Fruit fly (Drosophila melanogaster) whole organism, embryonic: ENCODE results near the gene wapl.

ENCODE experiments used
- ATbp ChIP-seq: fragments of 200-800 bp; sonication (Bioruptor generic); optimal IDR thresholded peaks from 2 replicates; lab custom pipeline; 2017; ENCODE audit warnings: missing biosample characterization, mild to moderate bottlenecking, missing genetic modification characterization, missing genetic modification reagents
- Aef1 ChIP-seq: fragments of 200-800 bp; sonication (Bioruptor generic); IDR thresholded peaks from 3 replicates; pipeline ENCODE4 v1.3.6; 2022; ENCODE audit warnings: missing biosample characterization, missing genetic modification characterization
- Awh ChIP-seq: fragments of 200-800 bp; sonication (Bioruptor generic); IDR thresholded peaks from 2 replicates; pipeline ENCODE4, ENCODE4 v1.3.6; 2022; ENCODE audit warnings: missing biosample characterization, missing genetic modification characterization
- B-H2 ChIP-seq: fragments of 200-800 bp; sonication (Bioruptor generic); optimal IDR thresholded peaks from 2 replicates; lab custom pipeline; 2018; ENCODE audit warnings: missing biosample characterization, mild to moderate bottlenecking, missing genetic modification characterization
- Bgb ChIP-seq: fragments of 200-800 bp; sonication (Bioruptor generic); IDR thresholded peaks from 2 replicates; pipeline ENCODE4 v1.3.6; 2022; ENCODE audit warnings: missing biosample characterization, missing genetic modification characterization; ENCODE audit not compliant: partially characterized antibody
- BtbVII ChIP-seq: fragments of 200-800 bp; sonication (Bioruptor generic); optimal IDR thresholded peaks from 3 replicates; lab custom pipeline; 2017; ENCODE audit warnings: missing biosample characterization, mild to moderate bottlenecking, missing genetic modification characterization
- CG10267 ChIP-seq: fragments of 200-800 bp; sonication (Bioruptor generic); optimal IDR thresholded peaks from 2 replicates; lab custom pipeline; 2018; ENCODE audit warnings: missing biosample characterization, mild to moderate bottlenecking, missing genetic modification characterization, moderate library complexity
- CG11456 ChIP-seq: fragments of 200-800 bp; sonication (Bioruptor generic); IDR thresholded peaks from 3 replicates; pipeline ENCODE4 v1.3.6; 2022; ENCODE audit warnings: missing biosample characterization, missing genetic modification characterization
- CG15011 ChIP-seq: fragments of 200-800 bp; sonication (Bioruptor generic); optimal IDR thresholded peaks from 3 replicates; lab custom pipeline; 2018; ENCODE audit warnings: missing biosample characterization, mild to moderate bottlenecking, missing genetic modification characterization
- CG1529 ChIP-seq: fragments of 200-800 bp; sonication (Bioruptor generic); optimal IDR thresholded peaks from 3 replicates; lab custom pipeline; 2018; ENCODE audit warnings: missing biosample characterization, missing genetic modification characterization
- CG1647 ChIP-seq: fragments of 200-800 bp; sonication (Bioruptor generic); optimal IDR thresholded peaks from 3 replicates; lab custom pipeline; 2016; ENCODE audit warnings: missing biosample characterization, missing genetic modification characterization
- CG17568 ChIP-seq: fragments of 200-800 bp; sonication (Bioruptor generic); optimal IDR thresholded peaks from 2 replicates; lab custom pipeline; 2018; ENCODE audit warnings: missing biosample characterization, mild to moderate bottlenecking, missing genetic modification characterization, moderate library complexity
- CG17802 ChIP-seq: fragments of 200-800 bp; sonication (Bioruptor generic); optimal IDR thresholded peaks from 2 replicates; lab custom pipeline; 2018; ENCODE audit warnings: missing biosample characterization, mild to moderate bottlenecking, missing genetic modification characterization, moderate library complexity
- CG3065 ChIP-seq: fragments of 200-800 bp; sonication (Bioruptor generic); optimal IDR thresholded peaks from 2 replicates; lab custom pipeline; 2016; ENCODE audit warnings: missing biosample characterization, missing genetic modification characterization
- CG3163 ChIP-seq: fragments of 200-800 bp; sonication (Bioruptor generic); optimal IDR thresholded peaks from 3 replicates; lab custom pipeline; 2016; ENCODE audit warnings: missing biosample characterization, missing genetic modification characterization
- CG34422 ChIP-seq: fragments of 200-800 bp; sonication (Bioruptor generic); IDR thresholded peaks from 3 replicates; pipeline ENCODE4 v1.3.6; 2022; ENCODE audit warnings: missing biosample characterization, missing genetic modification characterization
- CG4282 ChIP-seq: fragments of 200-800 bp; sonication (Bioruptor generic); optimal IDR thresholded peaks from 2 replicates; lab custom pipeline; 2016; ENCODE audit warnings: missing biosample characterization, missing genetic modification characterization
- CG7556 ChIP-seq: fragments of 200-800 bp; sonication (Bioruptor generic); optimal IDR thresholded peaks from 2 replicates; lab custom pipeline; 2017; ENCODE audit warnings: missing biosample characterization, mild to moderate bottlenecking, missing genetic modification characterization
- CG9437 ChIP-seq: fragments of 200-800 bp; sonication (Bioruptor generic); optimal IDR thresholded peaks from 2 replicates; lab custom pipeline; 2018; ENCODE audit warnings: missing biosample characterization, mild to moderate bottlenecking, missing genetic modification characterization
- CG9797 ChIP-seq: fragments of 200-800 bp; sonication (Bioruptor generic); optimal IDR thresholded peaks from 3 replicates; lab custom pipeline; 2018; ENCODE audit warnings: missing biosample characterization, mild to moderate bottlenecking, missing genetic modification characterization
- Deaf1 ChIP-seq: fragments of 200-800 bp; optimal IDR thresholded peaks from 3 replicates; lab custom pipeline; 2019; ENCODE audit warnings: missing biosample characterization, mild to moderate bottlenecking, missing genetic modification characterization, moderate library complexity
- Fer3 ChIP-seq: fragments of 200-800 bp; sonication (Bioruptor generic); optimal IDR thresholded peaks from 2 replicates; lab custom pipeline; 2018; ENCODE audit warnings: missing biosample characterization, mild to moderate bottlenecking, missing genetic modification characterization, moderate library complexity
- Hand ChIP-seq: fragments of 200-800 bp; sonication (Bioruptor generic); optimal IDR thresholded peaks from 2 replicates; lab custom pipeline; 2017; ENCODE audit warnings: mild to moderate bottlenecking, missing biosample characterization, missing genetic modification reagents, missing genetic modification characterization
- HmgZ ChIP-seq: fragments of 200-800 bp; sonication (Bioruptor generic); optimal IDR thresholded peaks from 2 replicates; lab custom pipeline; 2018; ENCODE audit warnings: missing biosample characterization, mild to moderate bottlenecking, missing genetic modification characterization
- Hmr ChIP-seq: fragments of 200-800 bp; sonication (Bioruptor generic); optimal IDR thresholded peaks from 3 replicates; lab custom pipeline; 2017; ENCODE audit warnings: mild to moderate bottlenecking, missing biosample characterization, missing genetic modification reagents, missing genetic modification characterization
- Med ChIP-seq: fragments of 200-800 bp; sonication (Bioruptor generic); peaks from one replicate; lab custom pipeline; 2016; ENCODE audit warnings: missing biosample characterization, missing genetic modification characterization, mild to moderate bottlenecking, inconsistent platforms, moderate library complexity
- Neu2 ChIP-seq: fragments of 200-800 bp; sonication (Bioruptor generic); optimal IDR thresholded peaks from 3 replicates; lab custom pipeline; 2016; ENCODE audit warnings: missing biosample characterization, missing genetic modification characterization, borderline replicate concordance
- Oli ChIP-seq: fragments of 200-800 bp; sonication (Bioruptor generic); optimal IDR thresholded peaks from 2 replicates; lab custom pipeline; 2018; ENCODE audit warnings: missing biosample characterization, mild to moderate bottlenecking, missing genetic modification characterization, moderate library complexity
- Sin3A ChIP-seq: fragments of >200 bp; optimal IDR thresholded peaks from 2 replicates; lab custom pipeline; 2018
- Spps ChIP-seq: fragments of 200-800 bp; sonication (Bioruptor generic); optimal IDR thresholded peaks from 2 replicates; lab custom pipeline; 2018; ENCODE audit warnings: missing biosample characterization, mild to moderate bottlenecking, missing genetic modification characterization
- TFAM ChIP-seq: fragments of 200-800 bp; sonication (Bioruptor generic); optimal IDR thresholded peaks from 2 replicates; lab custom pipeline; 2017; ENCODE audit warnings: missing biosample characterization, missing genetic modification characterization, inconsistent platforms
- Vsx1 ChIP-seq: fragments of 200-800 bp; sonication (Bioruptor generic); optimal IDR thresholded peaks from 2 replicates; lab custom pipeline; 2017; ENCODE audit warnings: missing biosample characterization, mild to moderate bottlenecking, missing genetic modification characterization, missing genetic modification reagents
- ap ChIP-seq: fragments of 200-800 bp; sonication (Bioruptor generic); IDR thresholded peaks from 2 replicates; pipeline ENCODE4 v1.3.6; 2022; ENCODE audit warnings: missing biosample characterization, missing genetic modification characterization
- bbx ChIP-seq: fragments of 200-800 bp; sonication (Bioruptor generic); IDR thresholded peaks from 2 replicates; pipeline ENCODE4 v1.3.6; 2022; ENCODE audit warnings: missing biosample characterization, missing genetic modification characterization; ENCODE audit not compliant: partially characterized antibody
- bsh ChIP-seq, 2 experiments: fragments of 200-800 bp; sonication (Bioruptor generic); optimal IDR thresholded peaks; 2 replicates each; lab custom pipeline; 2017 to 2018; ENCODE audit warnings: mild to moderate bottlenecking in 2 of 2, missing biosample characterization in 2 of 2, missing genetic modification characterization in 2 of 2, moderate library complexity in 1 of 2
- chm ChIP-seq: fragments of 200-800 bp; sonication (Bioruptor generic); IDR thresholded peaks from 2 replicates; pipeline ENCODE4 v1.3.6; 2022; ENCODE audit warnings: missing biosample characterization, missing genetic modification characterization
- esg ChIP-seq: fragments of 200-800 bp; sonication (Bioruptor generic); conservative IDR thresholded peaks from 2 replicates; pipeline ENCODE4 v1.3.6; 2022; ENCODE audit warnings: missing biosample characterization, missing genetic modification characterization
- ham ChIP-seq: fragments of 200-800 bp; sonication (Bioruptor generic); IDR thresholded peaks from 2 replicates; pipeline ENCODE4 v1.3.6; 2022; ENCODE audit warnings: missing biosample characterization, missing genetic modification characterization
- hkb ChIP-seq, 2 experiments: fragments of 200-800 bp in 1 of 2; fragments of >200 bp in 1 of 2; sonication (Bioruptor generic) in 1 of 2; IDR thresholded peaks in 1 of 2; optimal IDR thresholded peaks in 1 of 2; 2 replicates each; pipeline versions ENCODE4 v1.3.6 to Lab custom; 2017 to 2022; ENCODE audit warnings: missing biosample characterization in 1 of 2, missing genetic modification characterization in 1 of 2
- lilli ChIP-seq: fragments of 200-800 bp; sonication (Bioruptor generic); optimal IDR thresholded peaks from 3 replicates; lab custom pipeline; 2016; ENCODE audit warnings: missing biosample characterization, missing genetic modification characterization
- luna ChIP-seq: fragments of 200-800 bp; sonication (Bioruptor generic); optimal IDR thresholded peaks from 2 replicates; lab custom pipeline; 2016; ENCODE audit warnings: missing biosample characterization, missing genetic modification characterization
- otp ChIP-seq: fragments of 200-800 bp; sonication (Bioruptor generic); IDR thresholded peaks from 3 replicates; pipeline ENCODE4, ENCODE4 v1.3.6; 2022; ENCODE audit warnings: missing biosample characterization, missing genetic modification characterization
- ranshi ChIP-seq: fragments of 200-800 bp; sonication (Bioruptor generic); IDR thresholded peaks from 2 replicates; pipeline ENCODE4 v1.3.6; 2022; ENCODE audit warnings: missing biosample characterization, missing genetic modification characterization
- shn ChIP-seq: fragments of 200-800 bp; sonication (Bioruptor generic); optimal IDR thresholded peaks from 3 replicates; lab custom pipeline; 2016; ENCODE audit warnings: missing biosample characterization, missing genetic modification characterization
- sr ChIP-seq: fragments of 200-800 bp; sonication (Bioruptor generic); IDR thresholded peaks from 3 replicates; pipeline ENCODE4 v1.3.6; 2022; ENCODE audit warnings: missing biosample characterization, missing genetic modification characterization
- tio ChIP-seq: fragments of 200-800 bp; sonication (Bioruptor generic); optimal IDR thresholded peaks from 2 replicates; lab custom pipeline; 2017; ENCODE audit warnings: missing biosample characterization, missing genetic modification characterization, inconsistent platforms
- trem ChIP-seq: fragments of 200-800 bp; optimal IDR thresholded peaks from 3 replicates; lab custom pipeline; 2019; ENCODE audit warnings: missing biosample characterization, mild to moderate bottlenecking, missing genetic modification characterization, moderate library complexity
- z ChIP-seq: fragments of 200-800 bp; sonication (Bioruptor generic); IDR thresholded peaks from 3 replicates; pipeline ENCODE4 v1.3.6; 2022; ENCODE audit warnings: missing biosample characterization, missing genetic modification characterization

Gene wapl

dm6 chrX:2123013-2123964 is 35.5 kb downstream of the wapl start, which contains the start of gene ph-d (continued):
- TF ChIP-seq hkb (optimal IDR thresholded peaks at IDR 0.05; lab: Kevin White, UChicago) (no peak), hkb (GFP tag; IDR thresholded peaks at IDR 0.05; lab: Robert Waterston, UW) (peak; percentile 60), chm (GFP tag; lab: Robert Waterston, UW) (peak; percentile 25), CG1529 (GFP tag; lab: Kevin White, UChicago) (peak; percentile 45), ranshi (GFP tag; lab: Robert Waterston, UW) (no peak), bbx (GFP tag; lab: Robert Waterston, UW) (0 out of 2 replicates have a peak, but pooled peaks have one; percentile 22), otp (GFP tag; lab: Robert Waterston, UW) (no peak), Neu2 (GFP tag; lab: Kevin White, UChicago) (peak; percentile 67), z (GFP tag; lab: Robert Waterston, UW) (peak; percentile 78), TFAM (no peak), Hmr (GFP tag; lab: Kevin White, UChicago) (peak; percentile 32), esg (GFP tag; lab: Robert Waterston, UW) (0 out of 2 replicates have a peak, but pooled peaks have one; percentile 19), CG3065 (GFP tag; lab: Kevin White, UChicago) (peak; percentile 1), CG17802 (tag; lab: Kevin White, UChicago) (peak; percentile 4), ap (GFP tag; lab: Robert Waterston, UW) (no peak), Awh (GFP tag; lab: Robert Waterston, UW) (no peak), CG7556 (GFP tag; lab: Kevin White, UChicago) (peak; percentile 64), HmgZ (tag; lab: Kevin White, UChicago) (peak; percentile 44), CG3163 (GFP tag; lab: Kevin White, UChicago) (no peak), CG10267 (tag; lab: Kevin White, UChicago) (peak; percentile 54), CG4282 (GFP tag; lab: Kevin White, UChicago) (no peak), CG9437 (GFP tag; lab: Kevin White, UChicago) (peak; percentile 25), shn (no peak), Sin3A (lab: Kevin White, UChicago) (no peak), CG17568 (GFP tag; lab: Kevin White, UChicago) (peak; percentile 46), Fer3 (tag; lab: Kevin White, UChicago) (peak; percentile 31), BtbVII (GFP tag; lab: Kevin White, UChicago) (peak; percentile 44), Oli (tag; lab: Kevin White, UChicago) (peak; percentile 60), Deaf1 (tag; lab: Kevin White, UChicago) (peak; percentile 84), CG34422 (GFP tag; lab: Robert Waterston, UW) (0 out of 3 replicates have a peak, but pooled peaks have one; percentile 25), trem (tag; lab: Kevin White, UChicago) (peak; percentile 40), CG1647 (GFP tag; lab: Kevin White, UChicago) (peak; percentile 33), sr (GFP tag; lab: Robert Waterston, UW) (no peak), bsh (GFP tag; optimal IDR thresholded peaks at IDR 0.05; lab: Kevin White, UChicago) (peak; percentile 55 to 71), CG11456 (GFP tag; lab: Robert Waterston, UW) (peak; percentile 39; the same call in 1 of the 3 replicates), Bgb (GFP tag; lab: Robert Waterston, UW) (peak; percentile 46; the same call in 1 of the 2 replicates), CG9797 (no peak), tio (GFP tag; lab: Kevin White, UChicago) (peak; percentile 30), Vsx1 (GFP tag; lab: Kevin White, UChicago) (no peak), B-H2 (GFP tag; lab: Kevin White, UChicago) (peak; percentile 27), lilli (GFP tag; lab: Kevin White, UChicago) (peak; percentile 52), ham (GFP tag; lab: Robert Waterston, UW) (no peak), ATbp (GFP tag; lab: Kevin White, UChicago) (peak; percentile 48), luna (no peak), Aef1 (GFP tag; lab: Robert Waterston, UW) (peak; percentile 37; the same call in 1 of the 3 replicates), Hand (GFP tag; lab: Kevin White, UChicago) (peak; percentile 26), Spps (tag; lab: Kevin White, UChicago) (no peak), Med (GFP tag; lab: Kevin White, UChicago) (peak; percentile 81), CG15011 (GFP tag; lab: Kevin White, UChicago) (peak; percentile 17)
